Worm (Caenorhabditis elegans): ENCODE measurements around the gene fbxa-37.

Gene fbxa-37

DNA sequence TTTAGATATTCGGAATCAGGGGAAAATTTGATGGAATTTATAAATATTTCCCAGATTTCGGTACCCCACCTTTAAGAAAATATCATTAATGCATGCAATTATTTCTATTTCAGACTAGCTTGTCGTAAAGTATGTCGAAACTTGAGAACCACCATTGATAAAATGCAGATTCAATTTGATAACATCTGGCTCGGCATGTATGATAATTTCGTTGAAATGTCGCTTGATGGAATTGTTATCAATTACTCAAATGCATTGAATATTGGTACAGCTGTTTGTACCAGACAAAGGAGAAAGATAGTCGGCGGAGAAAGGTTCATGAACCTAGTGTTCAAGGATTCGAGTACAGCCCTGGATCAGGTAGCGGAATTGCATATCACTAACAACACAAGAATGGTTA lies 47.1 kb downstream of the fbxa-37 start, which contains the start of gene Y82E9BL.19:
Y82E9BL.19 (plus strand) TSS at position 123 of the 400 bp plus-strand sequence.
- no peak for TF ChIP-seq lin-13 (tag; optimal IDR thresholded peaks at IDR 0.05)
- no peak for TF ChIP-seq elt-1 (tag; optimal IDR thresholded peaks at IDR 0.05; ENCODE audit: borderline replicate concordance, insufficient read depth)
- no peak for TF ChIP-seq snpc-4 (tag; optimal IDR thresholded peaks at IDR 0.05)
- no peak for TF ChIP-seq sem-2 (GFP tag; optimal IDR thresholded peaks at IDR 0.05)
- no peak for TF ChIP-seq unc-39 (tag; optimal IDR thresholded peaks at IDR 0.05)
- TF ChIP-seq tbx-8 (GFP tag; optimal IDR thresholded peaks at IDR 0.05), result no peak
- TF ChIP-seq ceh-43 (GFP tag; optimal IDR thresholded peaks at IDR 0.05), result no peak
- no peak for TF ChIP-seq nhr-28 (tag; optimal IDR thresholded peaks at IDR 0.05)
- no peak for TF ChIP-seq mls-2 (tag; optimal IDR thresholded peaks at IDR 0.05)
- no peak for TF ChIP-seq cnd-1 (tag; optimal IDR thresholded peaks at IDR 0.05)
- TF ChIP-seq unc-120 (tag; optimal IDR thresholded peaks at IDR 0.05; ENCODE audit: poor library complexity, severe bottlenecking), result no peak
- no peak for TF ChIP-seq nhr-237 (tag; optimal IDR thresholded peaks at IDR 0.05)
- no peak for TF ChIP-seq ces-1 (GFP tag; optimal IDR thresholded peaks at IDR 0.05)
- TF ChIP-seq flh-1 (GFP tag; optimal IDR thresholded peaks at IDR 0.05), result no peak
- TF ChIP-seq elt-3 (tag; optimal IDR thresholded peaks at IDR 0.05), result no peak
- TF ChIP-seq mep-1 (tag; optimal IDR thresholded peaks at IDR 0.05), result no peak
- TF ChIP-seq ham-2 (GFP tag; optimal IDR thresholded peaks at IDR 0.05), result no peak
- TF ChIP-seq M03D4.4 (tag; optimal IDR thresholded peaks at IDR 0.05), result no peak
- TF ChIP-seq hlh-1 (tag; optimal IDR thresholded peaks at IDR 0.05), result no peak

Data from whole organism, mixed stage, embryonic.